Worm (Caenorhabditis elegans): ENCODE measurements around the gene Y62F5A.12.
"Not testable (repeated sequence)": the region's sequence is repeated elsewhere in the genome, so short reads cannot be mapped to it uniquely, and the experiment has no call there.

DNA sequence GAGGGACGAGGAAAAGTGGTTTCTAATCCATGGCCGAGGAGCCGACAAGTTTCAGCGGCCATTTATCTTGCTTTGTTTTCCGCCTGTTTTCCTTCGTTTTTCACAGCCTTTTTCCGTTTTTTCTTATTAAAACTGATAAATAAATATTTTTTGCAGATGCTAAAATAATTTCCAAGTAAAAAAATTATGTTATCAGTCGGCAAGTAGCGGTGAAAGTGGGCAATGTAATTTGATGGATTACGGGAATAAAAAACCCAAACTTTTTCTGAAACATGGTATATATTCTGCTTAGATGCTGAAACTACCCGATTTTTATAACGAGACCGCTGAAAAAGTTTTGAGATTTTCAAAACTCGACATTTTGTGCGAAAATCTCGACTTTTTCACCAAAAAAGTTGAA, 17.7 kb upstream of the Y62F5A.12 start, which contains the start of gene dhgd-1:
- not testable (repeated sequence) for TF ChIP-seq skn-1 (tag; optimal IDR thresholded peaks at IDR 0.05); unc-130 (tag; optimal IDR thresholded peaks at IDR 0.05); unc-98 (GFP tag; IDR thresholded peaks at IDR 0.05); jun-1 (tag; optimal IDR thresholded peaks at IDR 0.05); unc-86 (tag; optimal IDR thresholded peaks at IDR 0.05); unc-62 (GFP tag; optimal IDR thresholded peaks at IDR 0.05); nhr-28 (tag; optimal IDR thresholded peaks at IDR 0.05); swsn-7 (tag; optimal IDR thresholded peaks at IDR 0.05); fos-1 (tag; optimal IDR thresholded peaks at IDR 0.05); lir-3 (tag; optimal IDR thresholded peaks at IDR 0.05; ENCODE audit: poor library complexity); aly-2 (tag; optimal IDR thresholded peaks at IDR 0.05); ama-1 (optimal IDR thresholded peaks at IDR 0.05)

Data from whole organism, L1 larva.